Worm (Caenorhabditis elegans): ENCODE measurements around the gene F41G4.7.
A peak's percentile ranks its signal among the peaks of the same experiment; 100 is the strongest.

F41G4.7 gene

ce11 chrX:16811974-16812373, 24.2 kb downstream of the F41G4.7 start:
- TF ChIP-seq F13H6.1 (tag; optimal IDR thresholded peaks at IDR 0.05) (peak; percentile 50), nhr-77 (tag; optimal IDR thresholded peaks at IDR 0.05) (no peak), sma-3 (GFP tag; optimal IDR thresholded peaks at IDR 0.05) (no peak), snpc-4 (tag; optimal IDR thresholded peaks at IDR 0.05) (no peak), sma-9 (GFP tag; optimal IDR thresholded peaks at IDR 0.05) (peak; percentile 12), sma-9 (tag; optimal IDR thresholded peaks at IDR 0.05) (no peak), alr-1 (tag; optimal IDR thresholded peaks at IDR 0.05) (no peak), elt-3 (tag; optimal IDR thresholded peaks at IDR 0.05) (no peak), mbf-1 (tag; optimal IDR thresholded peaks at IDR 0.05) (no peak)

- TF ChIP-seq nhr-23 (tag; optimal IDR thresholded peaks at IDR 0.05), result no peak
- TF ChIP-seq mbf-1 (tag; optimal IDR thresholded peaks at IDR 0.05), result no peak
Observed at ce11 chrX:16809689-16810088, 26.5 kb downstream of the F41G4.7 start.

DNA sequence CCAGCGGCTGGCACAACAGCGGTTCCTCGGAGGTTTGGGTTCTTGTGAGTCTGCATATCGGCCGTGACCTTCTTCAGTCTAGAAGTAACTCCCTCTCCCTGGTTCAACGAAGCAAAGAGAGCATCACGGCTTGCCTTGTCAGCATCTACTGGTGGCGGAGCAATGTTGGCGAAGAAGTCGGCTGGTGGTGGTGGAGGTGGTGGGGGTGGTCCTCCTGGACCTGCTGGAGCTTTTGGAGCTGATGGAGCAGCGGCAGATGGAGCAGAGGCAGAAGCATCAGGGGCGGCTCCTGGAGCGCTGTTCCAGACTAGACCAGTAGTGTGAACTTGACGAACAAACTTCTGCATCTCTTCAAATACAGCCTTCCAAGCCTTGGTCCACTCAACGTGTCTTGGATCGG, 27.7 kb downstream of the F41G4.7 start:
- TF ChIP-seq unc-55 (GFP tag; optimal IDR thresholded peaks at IDR 0.05) (no peak), ztf-1 (GFP tag; conservative IDR thresholded peaks at IDR 0.05) (no peak), elt-1 (tag; optimal IDR thresholded peaks at IDR 0.05) (no peak), ceh-16 (tag; optimal IDR thresholded peaks at IDR 0.05) (no peak), lin-13 (GFP tag; optimal IDR thresholded peaks at IDR 0.05) (no peak), mbf-1 (tag; optimal IDR thresholded peaks at IDR 0.05) (no peak), peb-1 (tag; optimal IDR thresholded peaks at IDR 0.05) (no peak), lsy-2 (tag; optimal IDR thresholded peaks at IDR 0.05) (no peak), nhr-129 (tag; optimal IDR thresholded peaks at IDR 0.05) (no peak), ama-1 (optimal IDR thresholded peaks at IDR 0.05) (no peak), C34F6.9 (tag; optimal IDR thresholded peaks at IDR 0.05) (no peak), sma-9 (GFP tag; optimal IDR thresholded peaks at IDR 0.05) (no peak), sma-9 (tag; optimal IDR thresholded peaks at IDR 0.05) (no peak), skn-1 (tag; optimal IDR thresholded peaks at IDR 0.05) (no peak), F13H6.1 (tag; optimal IDR thresholded peaks at IDR 0.05) (no peak), sma-3 (GFP tag; optimal IDR thresholded peaks at IDR 0.05) (no peak), gmeb-1 (tag; optimal IDR thresholded peaks at IDR 0.05) (no peak), blmp-1 (tag; optimal IDR thresholded peaks at IDR 0.05; ENCODE audit: insufficient read depth) (no peak), crh-2 (tag; optimal IDR thresholded peaks at IDR 0.05) (no peak)

- TF ChIP-seq unc-55 (GFP tag; optimal IDR thresholded peaks at IDR 0.05), result peak; percentile 68
- TF ChIP-seq nhr-25 (tag; optimal IDR thresholded peaks at IDR 0.05), result no peak
Observed at ce11 chrX:16807015-16807414, 29.2 kb downstream of the F41G4.7 start, which contains the start of gene mec-4. mec-4 (minus strand) TSS chrX:16807115.

DNA sequence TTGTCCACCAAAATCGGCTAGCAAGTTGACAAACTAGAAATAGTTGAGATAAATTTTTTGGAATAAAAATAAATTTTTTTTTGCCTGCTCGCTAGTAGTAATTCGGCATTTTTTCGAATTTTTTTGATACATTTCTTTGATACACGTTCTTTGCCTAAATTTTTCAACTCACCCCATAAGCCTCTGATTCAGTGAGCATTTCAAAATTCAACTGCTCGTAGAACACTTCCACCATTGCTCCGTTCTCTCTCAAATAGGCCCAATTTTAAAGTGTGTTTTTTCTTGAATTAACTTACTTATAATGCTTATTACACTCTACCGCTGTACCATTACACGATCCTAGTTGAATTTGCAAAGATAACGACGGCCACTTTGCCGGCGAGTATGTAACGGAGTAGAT, 32.7 kb downstream of the F41G4.7 start:
- TF ChIP-seq nhr-129 (tag; optimal IDR thresholded peaks at IDR 0.05) (no peak), unc-62 (GFP tag; optimal IDR thresholded peaks at IDR 0.05) (no peak), elt-3 (tag; optimal IDR thresholded peaks at IDR 0.05) (no peak)

DNA sequence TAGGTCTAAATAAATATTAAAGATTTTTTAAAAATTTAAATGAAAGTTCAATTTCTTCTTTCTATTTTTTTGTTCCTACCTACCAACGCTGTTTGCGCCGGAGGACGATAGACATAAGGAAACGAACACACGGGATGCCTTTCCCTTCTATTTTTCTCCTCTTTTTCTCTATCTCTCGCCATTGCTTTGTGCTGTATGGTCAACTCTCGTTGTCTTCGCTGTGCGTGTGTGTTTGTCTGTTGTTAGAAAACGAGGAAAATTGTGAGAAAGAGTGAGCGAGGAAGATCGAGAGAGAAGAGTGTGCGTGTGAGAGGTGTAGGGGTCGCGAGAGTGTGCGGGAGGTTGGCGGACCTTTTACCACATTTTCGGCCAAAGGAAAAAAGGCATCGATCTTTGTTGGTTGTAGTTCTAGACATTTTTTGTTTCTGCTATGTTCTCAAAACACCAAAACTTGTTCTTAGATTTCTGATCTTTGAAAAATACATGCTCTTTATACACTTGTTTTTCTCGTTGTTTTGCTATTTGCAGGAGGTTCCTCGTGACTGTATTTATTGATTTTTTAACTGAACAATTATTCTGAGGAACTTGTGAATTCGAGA, 37.0 kb downstream of the F41G4.7 start:
- no peak for TF ChIP-seq gmeb-1 (tag; optimal IDR thresholded peaks at IDR 0.05)
- TF ChIP-seq F13H6.1 (tag; optimal IDR thresholded peaks at IDR 0.05), result peak; percentile 58
- peak; percentile 78 for TF ChIP-seq sem-4 (tag; optimal IDR thresholded peaks at IDR 0.05)
- TF ChIP-seq ceh-16 (tag; optimal IDR thresholded peaks at IDR 0.05), result peak; percentile 27
- TF ChIP-seq egl-27 (tag; optimal IDR thresholded peaks at IDR 0.05), result peak; percentile 3
- TF ChIP-seq blmp-1 (tag; optimal IDR thresholded peaks at IDR 0.05; ENCODE audit: insufficient read depth), result no peak
- peak; percentile 55 for TF ChIP-seq nhr-6 (tag; optimal IDR thresholded peaks at IDR 0.05)
- TF ChIP-seq fos-1 (tag; optimal IDR thresholded peaks at IDR 0.05), result peak; percentile 53
- peak in 1 of 2 experiments; percentile 68 for TF ChIP-seq lsy-2 (tag; optimal IDR thresholded peaks at IDR 0.05)
- no peak for TF ChIP-seq R02D3.7 (tag; optimal IDR thresholded peaks at IDR 0.05)
- TF ChIP-seq nhr-25 (tag; optimal IDR thresholded peaks at IDR 0.05), result peak; percentile 45
- peak; percentile 43 for TF ChIP-seq nhr-21 (tag; optimal IDR thresholded peaks at IDR 0.05)
- peak; percentile 34 for TF ChIP-seq sma-3 (GFP tag; optimal IDR thresholded peaks at IDR 0.05)
- peak; percentile 20 to 55 for TF ChIP-seq mdl-1 (tag; optimal IDR thresholded peaks at IDR 0.05)
- TF ChIP-seq zag-1 (tag; optimal IDR thresholded peaks at IDR 0.05), result peak; percentile 33
- TF ChIP-seq snpc-4 (tag; optimal IDR thresholded peaks at IDR 0.05), result peak; percentile 2
- TF ChIP-seq lin-11 (tag; optimal IDR thresholded peaks at IDR 0.05), result peak; percentile 3
- no peak for TF ChIP-seq elt-1 (tag; optimal IDR thresholded peaks at IDR 0.05)
- peak; percentile 65 for TF ChIP-seq ztf-4 (tag; optimal IDR thresholded peaks at IDR 0.05)
- no peak for TF ChIP-seq unc-39 (tag; optimal IDR thresholded peaks at IDR 0.05)
- no peak for TF ChIP-seq nhr-23 (tag; optimal IDR thresholded peaks at IDR 0.05)
- peak; percentile 71 for TF ChIP-seq sma-9 (GFP tag; optimal IDR thresholded peaks at IDR 0.05)
- TF ChIP-seq sma-9 (tag; optimal IDR thresholded peaks at IDR 0.05), result no peak
- peak; percentile 85 for TF ChIP-seq C34F6.9 (tag; optimal IDR thresholded peaks at IDR 0.05)
- TF ChIP-seq nhr-77 (tag; optimal IDR thresholded peaks at IDR 0.05), result no peak
- TF ChIP-seq unc-55 (GFP tag; optimal IDR thresholded peaks at IDR 0.05), result peak; percentile 72
- no peak for TF ChIP-seq ceh-82 (tag; optimal IDR thresholded peaks at IDR 0.05)
- TF ChIP-seq lin-13 (GFP tag; optimal IDR thresholded peaks at IDR 0.05), result peak; percentile 49
- TF ChIP-seq skn-1 (tag; optimal IDR thresholded peaks at IDR 0.05), result no peak
- TF ChIP-seq nhr-129 (tag; optimal IDR thresholded peaks at IDR 0.05), result peak; percentile 84
- TF ChIP-seq nhr-11 (tag; optimal IDR thresholded peaks at IDR 0.05), result no peak
- TF ChIP-seq nhr-237 (tag; optimal IDR thresholded peaks at IDR 0.05), result no peak
- TF ChIP-seq alr-1 (tag; optimal IDR thresholded peaks at IDR 0.05), result no peak
